Worm (Caenorhabditis elegans) whole organism, young adult: ENCODE results near the gene dvc-1.
"Not testable (repeated sequence)": the region's sequence is repeated elsewhere in the genome, so short reads cannot be mapped to it uniquely, and the experiment has no call there.

Experiments
- B0035.1 ChIP-seq: sonication (generic microtip); optimal IDR thresholded peaks from 2 replicates; lab custom pipeline; 2016; ENCODE audit warnings: missing genetic modification characterization, mild to moderate bottlenecking, missing compliant biosample characterization, missing genotype, missing genetic modification reagents
- F10E7.11 ChIP-seq: sonication (generic microtip); optimal IDR thresholded peaks from 2 replicates; lab custom pipeline; 2017; ENCODE audit warnings: mild to moderate bottlenecking, missing genetic modification characterization, moderate library complexity, missing compliant biosample characterization
- F22D6.2 ChIP-seq: sonication (generic microtip); optimal IDR thresholded peaks from 2 replicates; lab custom pipeline; 2016; ENCODE audit warnings: mild to moderate bottlenecking, missing genetic modification characterization, missing compliant biosample characterization
- F33H1.4 ChIP-seq: fragments of 200-800 bp; sonication (Bioruptor generic); IDR thresholded peaks from 2 replicates; pipeline ENCODE4 v1.3.6; 2022; ENCODE audit warnings: missing genetic modification reagents, missing genetic modification characterization, missing compliant biosample characterization
- F57C9.4 ChIP-seq: sonication (generic microtip); optimal IDR thresholded peaks from 2 replicates; lab custom pipeline; 2017; ENCODE audit warnings: mild to moderate bottlenecking, missing genetic modification characterization, missing compliant biosample characterization
- Y53F4B.3 ChIP-seq: fragments of 200-800 bp; sonication (Bioruptor generic); IDR thresholded peaks from 2 replicates; pipeline ENCODE4 v1.3.6; 2022; ENCODE audit warnings: missing genetic modification reagents, missing genetic modification characterization, missing compliant biosample characterization
- akir-1 ChIP-seq: fragments of 200-800 bp; sonication (Bioruptor generic); optimal IDR thresholded peaks from 2 replicates; lab custom pipeline; 2018; ENCODE audit warnings: mild to moderate bottlenecking, missing genetic modification characterization, moderate library complexity, missing compliant biosample characterization
- atf-7 ChIP-seq: sonication (generic microtip); optimal IDR thresholded peaks from 2 replicates; lab custom pipeline; 2017; ENCODE audit warnings: mild to moderate bottlenecking, missing genetic modification characterization, missing compliant biosample characterization
- attf-3 ChIP-seq: fragments of 200-800 bp; sonication (Bioruptor generic); conservative IDR thresholded peaks from 2 replicates; pipeline ENCODE4 v1.3.6; 2022; ENCODE audit warnings: missing genetic modification reagents, missing genetic modification characterization, missing compliant biosample characterization
- bed-2 ChIP-seq: fragments of 200-800 bp; sonication (Bioruptor generic); IDR thresholded peaks from 2 replicates; pipeline ENCODE4 v1.3.6; 2022; ENCODE audit warnings: missing genetic modification reagents, missing genetic modification characterization, missing compliant biosample characterization
- cebp-1 ChIP-seq, 2 experiments: fragments of 200-800 bp in 1 of 2; sonication (Bioruptor generic) in 1 of 2; sonication (generic microtip) in 1 of 2; IDR thresholded peaks in 1 of 2; optimal IDR thresholded peaks in 1 of 2; 2 replicates each; pipeline versions ENCODE4 v1.3.6 to Lab custom; 2017 to 2022; ENCODE audit warnings: missing compliant biosample characterization in 2 of 2, missing genetic modification characterization in 2 of 2, mild to moderate bottlenecking in 1 of 2, missing genetic modification reagents in 1 of 2, moderate library complexity in 1 of 2
- ceh-100 ChIP-seq: fragments of 200-800 bp; sonication (Bioruptor generic); IDR thresholded peaks from 2 replicates; pipeline ENCODE4 v1.3.6; 2022; ENCODE audit warnings: missing genetic modification reagents, missing genetic modification characterization, missing compliant biosample characterization
- ceh-79 ChIP-seq: sonication (generic microtip); optimal IDR thresholded peaks from 2 replicates; lab custom pipeline; 2017; ENCODE audit warnings: mild to moderate bottlenecking, missing genetic modification characterization, missing compliant biosample characterization
- die-1 ChIP-seq: sonication (generic microtip); optimal IDR thresholded peaks from 2 replicates; lab custom pipeline; 2016; ENCODE audit warnings: missing genotype, mild to moderate bottlenecking, missing genetic modification characterization, missing compliant biosample characterization
- efl-1 ChIP-seq: fragments of 150-350 bp; optimal IDR thresholded peaks from 2 replicates; lab custom pipeline; 2014; ENCODE audit warnings: missing biosample characterization, missing genetic modification reagents, missing genetic modification characterization
- egl-18 ChIP-seq: fragments of 200-800 bp; sonication (Bioruptor generic); IDR thresholded peaks from 2 replicates; pipeline ENCODE4 v1.3.6; 2022; ENCODE audit warnings: missing genetic modification reagents, missing genetic modification characterization, missing compliant biosample characterization
- egrh-3 ChIP-seq: fragments of 200-800 bp; sonication (Bioruptor generic); IDR thresholded peaks from 2 replicates; pipeline ENCODE4 v1.3.6; 2022; ENCODE audit warnings: missing genetic modification reagents, missing genetic modification characterization, missing compliant biosample characterization
- ekl-4 ChIP-seq: fragments of 200-800 bp; sonication (Bioruptor generic); IDR thresholded peaks from 2 replicates; pipeline ENCODE4 v1.3.6; 2022; ENCODE audit warnings: missing genetic modification reagents, missing genetic modification characterization, missing compliant biosample characterization
- hlh-12 ChIP-seq: sonication (generic microtip); optimal IDR thresholded peaks from 2 replicates; lab custom pipeline; 2016; ENCODE audit warnings: missing genetic modification characterization, missing compliant biosample characterization
- hlh-26 ChIP-seq: fragments of 200-800 bp; sonication (Bioruptor generic); conservative IDR thresholded peaks from 2 replicates; pipeline ENCODE4 v1.3.6; 2022; ENCODE audit warnings: missing genetic modification reagents, missing genetic modification characterization, missing compliant biosample characterization
- hmg-1.2 ChIP-seq: fragments of 200-800 bp; sonication (Bioruptor generic); IDR thresholded peaks from 2 replicates; pipeline ENCODE4 v1.3.6; 2022; ENCODE audit warnings: missing genetic modification reagents, missing genetic modification characterization, missing compliant biosample characterization
- hrde-1 ChIP-seq: sonication (generic microtip); optimal IDR thresholded peaks from 2 replicates; lab custom pipeline; 2016; ENCODE audit warnings: missing genetic modification characterization, mild to moderate bottlenecking, missing compliant biosample characterization, moderate library complexity, missing genotype, missing genetic modification reagents, borderline replicate concordance
- let-526 ChIP-seq: fragments of 200-800 bp; sonication (Bioruptor generic); IDR thresholded peaks from 2 replicates; pipeline ENCODE4 v1.3.6; 2022; ENCODE audit warnings: missing genetic modification reagents, missing genetic modification characterization, missing compliant biosample characterization
- lin-35 ChIP-seq, 3 experiments: fragments of 150-350 bp in 2 of 3; sonication (generic microtip) in 1 of 3; optimal IDR thresholded peaks; 2 replicates each; lab custom pipeline; 2014 to 2018; ENCODE audit warnings: missing biosample characterization in 3 of 3, missing genetic modification characterization in 3 of 3, missing genetic modification reagents in 3 of 3
- madf-10 ChIP-seq: sonication (generic microtip); optimal IDR thresholded peaks from 2 replicates; lab custom pipeline; 2016; ENCODE audit warnings: mild to moderate bottlenecking, missing genetic modification characterization, missing compliant biosample characterization
- madf-3 ChIP-seq: fragments of 200-800 bp; sonication (Bioruptor generic); IDR thresholded peaks from 2 replicates; pipeline ENCODE4 v1.3.6; 2022; ENCODE audit warnings: missing genetic modification reagents, missing genetic modification characterization, missing compliant biosample characterization
- madf-6 ChIP-seq: fragments of 200-800 bp; sonication (Bioruptor generic); IDR thresholded peaks from 2 replicates; pipeline ENCODE4 v1.3.6; 2022; ENCODE audit warnings: missing genetic modification reagents, missing genetic modification characterization, missing compliant biosample characterization
- nfya-1 ChIP-seq: sonication (generic microtip); optimal IDR thresholded peaks from 2 replicates; lab custom pipeline; 2017; ENCODE audit warnings: antibody characterized with exemption, missing compliant biosample characterization, missing genetic modification characterization, borderline replicate concordance; ENCODE audit not compliant: insufficient read depth
- nfyb-1 ChIP-seq: fragments of 200-800 bp; sonication (Bioruptor generic); IDR thresholded peaks from 2 replicates; pipeline ENCODE4 v1.3.6; 2022; ENCODE audit warnings: missing genetic modification reagents, missing genetic modification characterization, missing compliant biosample characterization
- rcor-1 ChIP-seq: fragments of 200-800 bp; sonication (Bioruptor generic); IDR thresholded peaks from 2 replicates; pipeline ENCODE4 v1.3.6; 2022; ENCODE audit warnings: missing genetic modification reagents, missing genetic modification characterization, missing compliant biosample characterization
- snpc-1.3 ChIP-seq: sonication (generic microtip); optimal IDR thresholded peaks from 2 replicates; lab custom pipeline; 2017; ENCODE audit warnings: missing genetic modification characterization, mild to moderate bottlenecking, missing compliant biosample characterization, antibody characterized with exemption, moderate library complexity, missing genotype, missing genetic modification reagents; ENCODE audit not compliant: insufficient read depth
- tbp1 ChIP-seq: fragments of 200-800 bp; sonication (Bioruptor generic); optimal IDR thresholded peaks from 2 replicates; lab custom pipeline; 2018; ENCODE audit warnings: mild to moderate bottlenecking, missing genetic modification characterization, missing compliant biosample characterization
- unc-130 ChIP-seq: sonication (generic microtip); optimal IDR thresholded peaks from 2 replicates; lab custom pipeline; 2016; ENCODE audit warnings: missing genetic modification reagents, missing genetic modification characterization, missing compliant biosample characterization
- zfh-2 ChIP-seq: fragments of 200-800 bp; sonication (Bioruptor generic); conservative IDR thresholded peaks from 2 replicates; pipeline ENCODE4 v1.3.6; 2022; ENCODE audit warnings: missing genetic modification reagents, missing genetic modification characterization, missing compliant biosample characterization
- ztf-18 ChIP-seq: sonication (generic microtip); optimal IDR thresholded peaks from 2 replicates; lab custom pipeline; 2016; ENCODE audit warnings: missing genotype, mild to moderate bottlenecking, missing genetic modification characterization, missing compliant biosample characterization
- ztf-22 ChIP-seq: fragments of 200-800 bp; sonication (Bioruptor generic); optimal IDR thresholded peaks from 2 replicates; lab custom pipeline; 2018; ENCODE audit warnings: mild to moderate bottlenecking, missing genetic modification characterization, moderate library complexity, missing compliant biosample characterization

Gene dvc-1

ce11 chrV:11286114-11286513, 47.0 kb upstream of the dvc-1 start, which contains the start of gene C03E10.3:
Gene C03E10.3, plus strand, starts transcription at chrV:11286414.
- not testable (repeated sequence) for TF ChIP-seq die-1 (tag; lab: Kevin White, UChicago); lin-35 (GFP tag; optimal IDR thresholded peaks at IDR 0.05; lab: Kevin White, UChicago); zfh-2 (GFP tag; lab: Robert Waterston, UW)

- TF ChIP-seq ztf-18 (tag; lab: Kevin White, UChicago) (no peak), akir-1 (GFP tag; lab: Kevin White, UChicago) (no peak), ceh-79 (tag; lab: Kevin White, UChicago) (no peak), hlh-12 (no peak), egl-18 (GFP tag; lab: Robert Waterston, UW) (no peak), madf-3 (GFP tag; lab: Robert Waterston, UW) (no peak), ceh-100 (GFP tag; lab: Robert Waterston, UW) (no peak), hmg-1.2 (no peak), hlh-26 (GFP tag; lab: Robert Waterston, UW) (no peak), tbp1 (no peak), unc-130 (GFP tag; lab: Kevin White, UChicago) (no peak), rcor-1 (GFP tag; lab: Robert Waterston, UW) (no peak), F57C9.4 (tag; lab: Kevin White, UChicago) (no peak), nfyb-1 (GFP tag; lab: Robert Waterston, UW) (no peak), Y53F4B.3 (no peak), bed-2 (GFP tag; lab: Robert Waterston, UW) (no peak), F33H1.4 (GFP tag; lab: Robert Waterston, UW) (no peak)
Measured at ce11 chrV:11282272-11282671, 43.1 kb upstream of the dvc-1 start, which contains the start of gene gly-20. Gene gly-20, plus strand, starts transcription at chrV:11282572.

ce11 chrV:11281414-11282209, 42.5 kb upstream of the dvc-1 start:
- TF ChIP-seq nfya-1 (no peak), madf-6 (GFP tag; lab: Robert Waterston, UW) (no peak), ekl-4 (GFP tag; lab: Robert Waterston, UW) (no peak), let-526 (GFP tag; lab: Robert Waterston, UW) (no peak), ztf-22 (GFP tag; lab: Kevin White, UChicago) (no peak), atf-7 (tag; lab: Kevin White, UChicago) (no peak), bed-2 (GFP tag; lab: Robert Waterston, UW) (no peak), snpc-1.3 (tag; lab: Kevin White, UChicago) (no peak), madf-10 (tag; lab: Kevin White, UChicago) (no peak), F10E7.11 (tag; lab: Kevin White, UChicago) (no peak), egrh-3 (GFP tag; lab: Robert Waterston, UW) (no peak), F22D6.2 (tag; lab: Kevin White, UChicago) (no peak), attf-3 (no peak), cebp-1 (GFP tag; IDR thresholded peaks at IDR 0.05; lab: Robert Waterston, UW) (no peak), cebp-1 (tag; optimal IDR thresholded peaks at IDR 0.05; lab: Kevin White, UChicago) (no peak), akir-1 (GFP tag; lab: Kevin White, UChicago) (no peak), hlh-12 (no peak), B0035.1 (tag; lab: Kevin White, UChicago) (no peak), efl-1 (GFP tag; lab: Kevin White, UChicago) (no peak), hrde-1 (tag; lab: Kevin White, UChicago) (no peak)
- TF ChIP-seq, all 124 proteins: peak for 0
